Worm (Caenorhabditis elegans): ENCODE measurements around the gene cdk-5.

DNA sequence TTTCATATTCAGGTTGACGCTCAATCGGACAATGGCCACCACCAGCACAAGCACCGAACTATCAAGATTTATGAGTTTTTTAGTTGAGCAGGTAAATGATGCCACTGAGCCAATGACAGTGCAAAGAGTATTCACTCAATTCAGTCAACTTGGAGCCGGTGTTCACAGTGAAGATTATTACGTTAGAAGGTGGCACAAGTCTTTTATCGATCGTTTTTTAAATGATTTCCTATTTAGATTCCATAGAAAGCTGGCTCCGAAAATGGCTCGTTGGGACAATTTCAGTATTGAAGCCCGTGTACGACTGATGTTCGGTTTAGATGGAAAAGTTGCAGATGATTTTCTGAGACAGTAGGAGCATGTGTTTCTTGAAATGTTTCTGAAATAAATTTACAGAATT is 35.5 kb upstream of the cdk-5 start, which contains the start of gene T28A8.5:
- no peak for TF ChIP-seq akir-1 (GFP tag; optimal IDR thresholded peaks at IDR 0.05)
- no peak for TF ChIP-seq bed-2 (GFP tag; IDR thresholded peaks at IDR 0.05)
- no peak for TF ChIP-seq him-1 (tag; optimal IDR thresholded peaks at IDR 0.05)
- no peak for TF ChIP-seq F37B4.10 (GFP tag; IDR thresholded peaks at IDR 0.05)
- no peak for TF ChIP-seq lin-35 (GFP tag; optimal IDR thresholded peaks at IDR 0.05)
- no peak for TF ChIP-seq unc-62 (GFP tag; optimal IDR thresholded peaks at IDR 0.05)
- no peak for TF ChIP-seq ama-1 (optimal IDR thresholded peaks at IDR 0.05)
- no peak for TF ChIP-seq ama-1 (GFP tag; optimal IDR thresholded peaks at IDR 0.05)

Data from whole organism, young adult.